Worm (Caenorhabditis elegans) whole organism, midembryonic: ENCODE measurements around the gene T23F2.5.

Experiments used
- cog-1 ChIP-seq: sonication (generic microtip); optimal IDR thresholded peaks from 2 replicates; lab custom pipeline; 2016; ENCODE audit warnings: missing genetic modification characterization, missing compliant biosample characterization
- flt-1 ChIP-seq: fragments of 200-800 bp; sonication (Bioruptor generic); IDR thresholded peaks from 2 replicates; pipeline ENCODE4 v1.3.6; 2022; ENCODE audit warnings: missing genetic modification characterization, missing compliant biosample characterization
- klf-2 ChIP-seq: fragments of 200-800 bp; sonication (Bioruptor generic); conservative IDR thresholded peaks from 2 replicates; pipeline ENCODE4 v1.3.6; 2022; ENCODE audit warnings: missing genetic modification reagents, missing genetic modification characterization, missing compliant biosample characterization
- med-1 ChIP-seq: sonication (generic microtip); optimal IDR thresholded peaks from 2 replicates; lab custom pipeline; 2017; ENCODE audit warnings: missing genetic modification characterization, mild to moderate bottlenecking, missing compliant biosample characterization, antibody characterized with exemption, missing genetic modification reagents; ENCODE audit not compliant: insufficient read depth
- ref-1 ChIP-seq: fragments of 200-800 bp; sonication (Bioruptor generic); conservative IDR thresholded peaks from 2 replicates; pipeline ENCODE4 v1.3.6; 2022; ENCODE audit warnings: missing genetic modification reagents, missing genetic modification characterization, missing compliant biosample characterization
- ztf-29 ChIP-seq: fragments of 200-800 bp; sonication (Bioruptor generic); IDR thresholded peaks from 2 replicates; pipeline ENCODE4 v1.3.6; 2022; ENCODE audit warnings: missing genetic modification reagents, missing genetic modification characterization, missing compliant biosample characterization

DNA sequence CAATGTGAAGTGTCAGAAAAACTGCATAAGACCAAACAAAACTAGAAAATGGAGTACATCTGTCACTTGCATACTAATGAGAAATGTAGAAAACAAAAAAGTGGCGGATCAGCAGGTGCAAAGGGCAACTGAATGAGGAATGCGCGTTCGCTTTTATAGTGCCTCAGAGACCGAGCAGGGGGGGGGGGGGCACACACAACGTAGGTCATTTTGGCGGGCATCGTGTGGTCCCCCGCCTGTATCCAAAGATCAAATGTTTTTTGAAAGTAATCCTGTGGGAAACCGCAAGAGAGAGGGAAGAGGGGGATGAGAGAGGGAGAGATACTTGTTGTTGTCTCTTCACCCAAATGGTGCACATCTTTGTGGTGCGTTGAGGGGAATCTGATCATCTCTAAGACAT lies 1.4 kb upstream of the T23F2.5 start:
- no peak; the same call in 1 of the 2 replicates for TF ChIP-seq flt-1 (GFP tag; lab: Robert Waterston, UW)
- no peak for TF ChIP-seq ref-1 (GFP tag; lab: Robert Waterston, UW)
- peak; percentile 31 for TF ChIP-seq cog-1 (tag; lab: Kevin White, UChicago)
- no peak for TF ChIP-seq med-1
- TF ChIP-seq klf-2 (GFP tag; lab: Robert Waterston, UW) = no peak
- TF ChIP-seq ztf-29 = no peak
